Fruit fly (Drosophila melanogaster) whole organism, embryonic: ENCODE data around the gene Ror.

Experiments
- Antp ChIP-seq: fragments of 200-800 bp; sonication (Bioruptor generic); optimal IDR thresholded peaks from 3 replicates; lab custom pipeline; 2016; ENCODE audit warnings: missing biosample characterization, missing genetic modification characterization
- Bdp1 ChIP-seq: fragments of 200-800 bp; sonication (Bioruptor generic); optimal IDR thresholded peaks from 3 replicates; lab custom pipeline; 2016; ENCODE audit warnings: missing biosample characterization, missing genetic modification characterization
- Blimp-1 ChIP-seq: fragments of 200-800 bp; sonication (Bioruptor generic); optimal IDR thresholded peaks from 3 replicates; lab custom pipeline; 2018; ENCODE audit warnings: missing biosample characterization, missing genetic modification characterization, mild to moderate bottlenecking, moderate library complexity, missing genetic modification reagents
- Bteb2 ChIP-seq: fragments of 200-800 bp; sonication (Bioruptor generic); optimal IDR thresholded peaks from 2 replicates; lab custom pipeline; 2016; ENCODE audit warnings: missing biosample characterization, missing genetic modification characterization
- CG10431 ChIP-seq: fragments of 200-800 bp; sonication (Bioruptor generic); optimal IDR thresholded peaks from 3 replicates; lab custom pipeline; 2018; ENCODE audit warnings: missing biosample characterization, mild to moderate bottlenecking, missing genetic modification characterization
- CG10543 ChIP-seq: fragments of 200-800 bp; sonication (Bioruptor generic); optimal IDR thresholded peaks from 3 replicates; lab custom pipeline; 2017; ENCODE audit warnings: missing biosample characterization, mild to moderate bottlenecking, missing genetic modification characterization, moderate library complexity
- CG10959 ChIP-seq: fragments of 200-800 bp; sonication (Bioruptor generic); IDR thresholded peaks from 2 replicates; pipeline ENCODE4 v1.3.6; 2022; ENCODE audit warnings: missing biosample characterization, missing genetic modification characterization
- CG11560 ChIP-seq: fragments of 200-800 bp; sonication (Bioruptor generic); IDR thresholded peaks from 3 replicates; pipeline ENCODE4 v1.3.6; 2022; ENCODE audit warnings: missing biosample characterization, missing genetic modification characterization
- CG11696 ChIP-seq: fragments of 200-800 bp; sonication (Bioruptor generic); IDR thresholded peaks from 2 replicates; pipeline ENCODE4 v1.3.6; 2022; ENCODE audit warnings: missing biosample characterization, missing genetic modification characterization
- CG12219 ChIP-seq: fragments of 200-800 bp; sonication (Bioruptor generic); optimal IDR thresholded peaks from 3 replicates; lab custom pipeline; 2018; ENCODE audit warnings: missing biosample characterization, mild to moderate bottlenecking, missing genetic modification characterization
- CG1233 ChIP-seq: fragments of 200-800 bp; sonication (Bioruptor generic); optimal IDR thresholded peaks from 4 replicates; lab custom pipeline; 2018; ENCODE audit warnings: missing biosample characterization, mild to moderate bottlenecking, missing genetic modification characterization
- CG17912 ChIP-seq: fragments of 200-800 bp; sonication (Bioruptor generic); optimal IDR thresholded peaks from 2 replicates; lab custom pipeline; 2018; ENCODE audit warnings: missing biosample characterization, mild to moderate bottlenecking, missing genetic modification characterization
- CG1792 ChIP-seq: fragments of 200-800 bp; sonication (Bioruptor generic); optimal IDR thresholded peaks from 2 replicates; lab custom pipeline; 2016; ENCODE audit warnings: missing biosample characterization, missing genetic modification characterization
- CG2116 ChIP-seq: fragments of 200-800 bp; sonication (Bioruptor generic); optimal IDR thresholded peaks from 3 replicates; lab custom pipeline; 2018; ENCODE audit warnings: missing biosample characterization, mild to moderate bottlenecking, missing genetic modification characterization
- CG2889 ChIP-seq: fragments of 200-800 bp; sonication (Bioruptor generic); IDR thresholded peaks from 3 replicates; pipeline ENCODE4 v1.3.6; 2022; ENCODE audit warnings: missing biosample characterization, missing genetic modification characterization
- CG31365 ChIP-seq: fragments of 200-800 bp; sonication (Bioruptor generic); optimal IDR thresholded peaks from 2 replicates; lab custom pipeline; 2018; ENCODE audit warnings: missing biosample characterization, mild to moderate bottlenecking, missing genetic modification characterization
- CG3163 ChIP-seq: fragments of 200-800 bp; sonication (Bioruptor generic); optimal IDR thresholded peaks from 3 replicates; lab custom pipeline; 2016; ENCODE audit warnings: missing biosample characterization, missing genetic modification characterization
- CG6813 ChIP-seq: fragments of 200-800 bp; sonication (Bioruptor generic); optimal IDR thresholded peaks from 2 replicates; lab custom pipeline; 2017; ENCODE audit warnings: missing biosample characterization, missing genetic modification characterization, mild to moderate bottlenecking, moderate library complexity, missing genetic modification reagents
- CG6854 ChIP-seq: fragments of 200-800 bp; sonication (Bioruptor generic); optimal IDR thresholded peaks from 3 replicates; lab custom pipeline; 2017; ENCODE audit warnings: missing biosample characterization, mild to moderate bottlenecking, missing genetic modification characterization
- CG9437 ChIP-seq: fragments of 200-800 bp; sonication (Bioruptor generic); optimal IDR thresholded peaks from 2 replicates; lab custom pipeline; 2018; ENCODE audit warnings: missing biosample characterization, mild to moderate bottlenecking, missing genetic modification characterization
- CG9797 ChIP-seq: fragments of 200-800 bp; sonication (Bioruptor generic); optimal IDR thresholded peaks from 3 replicates; lab custom pipeline; 2018; ENCODE audit warnings: missing biosample characterization, mild to moderate bottlenecking, missing genetic modification characterization
- CTCF ChIP-seq: fragments of 200-800 bp; sonication (Bioruptor generic); optimal IDR thresholded peaks from 2 replicates; lab custom pipeline; 2017; ENCODE audit warnings: missing biosample characterization, mild to moderate bottlenecking, missing genetic modification characterization, moderate library complexity
- CoRest ChIP-seq: fragments of 200-800 bp; sonication (Bioruptor generic); optimal IDR thresholded peaks from 3 replicates; lab custom pipeline; 2018; ENCODE audit warnings: missing biosample characterization, mild to moderate bottlenecking, missing genetic modification characterization, moderate library complexity
- Deaf1 ChIP-seq: fragments of 200-800 bp; optimal IDR thresholded peaks from 3 replicates; lab custom pipeline; 2019; ENCODE audit warnings: missing biosample characterization, mild to moderate bottlenecking, missing genetic modification characterization, moderate library complexity
- H15 ChIP-seq: fragments of 200-800 bp; sonication (Bioruptor generic); IDR thresholded peaks from 3 replicates; pipeline ENCODE4 v1.3.6; 2022; ENCODE audit warnings: missing biosample characterization, missing genetic modification characterization
- Hr39 ChIP-seq: fragments of >200 bp; optimal IDR thresholded peaks from 2 replicates; lab custom pipeline; 2017
- Med ChIP-seq: fragments of 200-800 bp; sonication (Bioruptor generic); peaks from one replicate; lab custom pipeline; 2016; ENCODE audit warnings: missing biosample characterization, missing genetic modification characterization, mild to moderate bottlenecking, inconsistent platforms, moderate library complexity
- Myb ChIP-seq: fragments of 200-800 bp; sonication (Bioruptor generic); optimal IDR thresholded peaks from 2 replicates; lab custom pipeline; 2016; ENCODE audit warnings: missing biosample characterization, missing genetic modification characterization
- Nf-YA ChIP-seq: fragments of 200-800 bp; sonication (Bioruptor generic); IDR thresholded peaks from 2 replicates; pipeline ENCODE4 v1.3.6; 2022; ENCODE audit warnings: missing biosample characterization, missing genetic modification characterization
- PHDP ChIP-seq: fragments of 200-800 bp; sonication (Bioruptor generic); optimal IDR thresholded peaks from 3 replicates; lab custom pipeline; 2018; ENCODE audit warnings: missing biosample characterization, mild to moderate bottlenecking, missing genetic modification characterization, moderate library complexity
- Scr ChIP-seq: fragments of 200-800 bp; sonication (Bioruptor generic); IDR thresholded peaks from 2 replicates; pipeline ENCODE4 v1.3.6; 2022; ENCODE audit warnings: missing biosample characterization, missing genetic modification characterization; ENCODE audit not compliant: partially characterized antibody
- Sox102F ChIP-seq: fragments of 200-800 bp; sonication (Bioruptor generic); optimal IDR thresholded peaks from 2 replicates; lab custom pipeline; 2018; ENCODE audit warnings: missing biosample characterization, mild to moderate bottlenecking, missing genetic modification characterization, moderate library complexity
- Stat92E ChIP-seq, 3 experiments: fragments of >200 bp in 2 of 3; fragments of 200-800 bp in 1 of 3; sonication (Bioruptor generic) in 1 of 3; optimal IDR thresholded peaks; 2 replicates each; lab custom pipeline; 2017 to 2019; ENCODE audit warnings: missing biosample characterization in 3 of 3, missing genetic modification characterization in 3 of 3, mild to moderate bottlenecking in 1 of 3, moderate library complexity in 1 of 3
- Usf ChIP-seq: fragments of 200-800 bp; sonication (Bioruptor generic); optimal IDR thresholded peaks from 2 replicates; lab custom pipeline; 2017; ENCODE audit warnings: missing genotype, missing biosample characterization, missing genetic modification characterization
- ac ChIP-seq: fragments of 200-800 bp; sonication (Bioruptor generic); optimal IDR thresholded peaks from 3 replicates; lab custom pipeline; 2017; ENCODE audit warnings: missing biosample characterization, mild to moderate bottlenecking, missing genetic modification characterization
- al ChIP-seq: fragments of 200-800 bp; sonication (Bioruptor generic); IDR thresholded peaks from 2 replicates; pipeline ENCODE4 v1.3.6; 2022; ENCODE audit warnings: missing biosample characterization, missing genetic modification characterization
- bowl ChIP-seq: fragments of 200-800 bp; sonication (Bioruptor generic); IDR thresholded peaks from 2 replicates; pipeline ENCODE4 v1.3.6; 2022; ENCODE audit warnings: missing biosample characterization, missing genetic modification characterization
- dmrt11E ChIP-seq: fragments of 200-800 bp; sonication (Bioruptor generic); optimal IDR thresholded peaks from 3 replicates; lab custom pipeline; 2018; ENCODE audit warnings: missing biosample characterization, mild to moderate bottlenecking, missing genetic modification characterization, moderate library complexity
- dpn ChIP-seq, 2 experiments: fragments of 200-800 bp; sonication (Bioruptor generic); optimal IDR thresholded peaks; 3 replicates each; lab custom pipeline; 2016; ENCODE audit warnings: missing biosample characterization in 2 of 2, missing genetic modification characterization in 2 of 2
- eyg ChIP-seq: fragments of 200-800 bp; sonication (Bioruptor generic); optimal IDR thresholded peaks from 3 replicates; lab custom pipeline; 2016; ENCODE audit warnings: missing biosample characterization, missing genetic modification characterization
- fu2 ChIP-seq: fragments of 200-800 bp; sonication (Bioruptor generic); optimal IDR thresholded peaks from 2 replicates; lab custom pipeline; 2016; ENCODE audit warnings: missing biosample characterization, missing genetic modification characterization
- gsb ChIP-seq: fragments of 200-800 bp; sonication (Bioruptor generic); IDR thresholded peaks from 2 replicates; pipeline ENCODE4 v1.3.6; 2022; ENCODE audit warnings: missing biosample characterization, missing genetic modification characterization
- her ChIP-seq: fragments of 200-800 bp; sonication (Bioruptor generic); optimal IDR thresholded peaks from 2 replicates; lab custom pipeline; 2016; ENCODE audit warnings: missing biosample characterization, missing genetic modification characterization
- kay ChIP-seq: fragments of 200-800 bp; sonication (Bioruptor generic); optimal IDR thresholded peaks from 2 replicates; lab custom pipeline; 2016; ENCODE audit warnings: missing biosample characterization, missing genetic modification characterization
- nerfin-1 ChIP-seq: fragments of 200-800 bp; sonication (Bioruptor generic); optimal IDR thresholded peaks from 3 replicates; lab custom pipeline; 2019; ENCODE audit warnings: missing biosample characterization, mild to moderate bottlenecking, missing genetic modification characterization, moderate library complexity
- pfk ChIP-seq: fragments of 200-800 bp; sonication (Bioruptor generic); optimal IDR thresholded peaks from 2 replicates; lab custom pipeline; 2018; ENCODE audit warnings: missing biosample characterization, mild to moderate bottlenecking, missing genetic modification characterization, moderate library complexity
- prd ChIP-seq, 3 experiments: fragments of >200 bp in 2 of 3; fragments of 200-800 bp in 1 of 3; sonication (Bioruptor generic) in 1 of 3; optimal IDR thresholded peaks in 2 of 3; IDR thresholded peaks in 1 of 3; 2 replicates in 2 of 3; 3 replicates in 1 of 3; pipeline versions ENCODE4 v1.3.6 to Lab custom; 2017 to 2022; ENCODE audit warnings: missing biosample characterization in 1 of 3, missing genetic modification characterization in 1 of 3
- rib ChIP-seq: fragments of 200-800 bp; sonication (Bioruptor generic); IDR thresholded peaks from 2 replicates; pipeline ENCODE4 v1.3.6; 2022; ENCODE audit warnings: missing biosample characterization, missing genetic modification characterization
- tll ChIP-seq, 2 experiments: fragments of 200-800 bp in 1 of 2; fragments of >200 bp in 1 of 2; sonication (Bioruptor generic) in 1 of 2; optimal IDR thresholded peaks; 2 replicates each; lab custom pipeline; 2017 to 2019; ENCODE audit warnings: missing biosample characterization in 2 of 2, missing genetic modification characterization in 2 of 2, mild to moderate bottlenecking in 1 of 2, moderate library complexity in 1 of 2
- ttk ChIP-seq: fragments of 200-800 bp; sonication (Bioruptor generic); IDR thresholded peaks from 2 replicates; pipeline ENCODE4 v2.1.2; 2022; ENCODE audit warnings: missing biosample characterization, missing genetic modification characterization
- usp ChIP-seq: fragments of >200 bp; optimal IDR thresholded peaks from 2 replicates; lab custom pipeline; 2017; ENCODE audit warnings: missing biosample characterization, missing genetic modification characterization
- vnd ChIP-seq: fragments of 200-800 bp; sonication (Bioruptor generic); IDR thresholded peaks from 3 replicates; pipeline ENCODE4 v1.3.6; 2022; ENCODE audit warnings: missing biosample characterization, missing genetic modification characterization; ENCODE audit not compliant: partially characterized antibody

Gene Ror

dm6 chr2L:10250441-10250847 lies 1.2 kb upstream of the Ror start, which contains the start of the genes bsk and CG31717:
Gene bsk (minus strand): TSS chr2L:10250501.
Gene CG31717 (plus strand): TSS chr2L:10250737.
- TF ChIP-seq ac (GFP tag; lab: Kevin White, UChicago) (no peak), Bdp1 (GFP tag; lab: Kevin White, UChicago) (no peak), her (GFP tag; lab: Kevin White, UChicago) (no peak), H15 (GFP tag; lab: Robert Waterston, UW) (no peak), pfk (GFP tag; lab: Kevin White, UChicago) (peak; percentile 97), tll (GFP tag; optimal IDR thresholded peaks at IDR 0.05; lab: Kevin White, UChicago) (peak in 1 of 2 experiments; percentile 53), CG3163 (GFP tag; lab: Kevin White, UChicago) (no peak), CG2889 (GFP tag; lab: Robert Waterston, UW) (no peak), CG10431 (no peak), dmrt11E (no peak), vnd (GFP tag; lab: Robert Waterston, UW) (peak; percentile 39; the same call in 1 of the 3 replicates), CoRest (tag; lab: Kevin White, UChicago) (no peak), PHDP (tag; lab: Kevin White, UChicago) (no peak), Hr39 (no peak), CG11696 (GFP tag; lab: Robert Waterston, UW) (no peak), Scr (GFP tag; lab: Robert Waterston, UW) (peak; percentile 67), Blimp-1 (GFP tag; lab: Kevin White, UChicago) (no peak), ttk (no peak), Usf (no peak), CTCF (GFP tag; lab: Kevin White, UChicago) (no peak), Myb (GFP tag; lab: Kevin White, UChicago) (no peak), al (GFP tag; lab: Robert Waterston, UW) (no peak), nerfin-1 (tag; lab: Kevin White, UChicago) (peak; percentile 38), Antp (GFP tag; lab: Kevin White, UChicago) (no peak), CG10959 (GFP tag; lab: Robert Waterston, UW) (no peak), CG6813 (GFP tag; lab: Kevin White, UChicago) (no peak), rib (GFP tag; lab: Robert Waterston, UW) (no peak), Deaf1 (tag; lab: Kevin White, UChicago) (no peak), Nf-YA (GFP tag; lab: Robert Waterston, UW) (no peak), CG11560 (tag; lab: Robert Waterston, UW) (peak; percentile 99), CG31365 (tag; lab: Kevin White, UChicago) (no peak), Bteb2 (GFP tag; lab: Kevin White, UChicago) (no peak), CG10543 (GFP tag; lab: Kevin White, UChicago) (no peak), usp (GFP tag; lab: Kevin White, UChicago) (no peak), CG6854 (GFP tag; lab: Kevin White, UChicago) (no peak), Med (GFP tag; lab: Kevin White, UChicago) (peak; percentile 67), CG1233 (GFP tag; lab: Kevin White, UChicago) (no peak), CG1792 (GFP tag; lab: Kevin White, UChicago) (no peak), eyg (GFP tag; lab: Kevin White, UChicago) (no peak), CG17912 (GFP tag; lab: Kevin White, UChicago) (no peak), fu2 (no peak), bowl (no peak), prd (optimal IDR thresholded peaks at IDR 0.05; lab: Kevin White, UChicago) (no peak), prd (GFP tag; IDR thresholded peaks at IDR 0.05; lab: Robert Waterston, UW) (no peak), dpn (GFP tag; optimal IDR thresholded peaks at IDR 0.05; lab: Kevin White, UChicago) (peak in 1 of 2 experiments; percentile 12), CG9797 (GFP tag; lab: Kevin White, UChicago) (peak; percentile 73), Sox102F (GFP tag; lab: Kevin White, UChicago) (no peak), gsb (GFP tag; lab: Robert Waterston, UW) (no peak), kay (peak; percentile 34), CG9437 (GFP tag; lab: Kevin White, UChicago) (no peak), CG2116 (GFP tag; lab: Kevin White, UChicago) (peak; percentile 78), CG12219 (no peak), Stat92E (GFP tag; optimal IDR thresholded peaks at IDR 0.05; lab: Kevin White, UChicago) (no peak)
